Fruit fly (Drosophila melanogaster) whole organism, embryonic: ENCODE results near the gene Trf4-1.
A peak's percentile ranks its signal among the peaks of the same experiment; 100 is the strongest.

Experiments
- CG10462 ChIP-seq: fragments of 200-800 bp; sonication (Bioruptor generic); optimal IDR thresholded peaks from 2 replicates; lab custom pipeline; 2016; ENCODE audit warnings: missing biosample characterization, missing genetic modification characterization
- CG10543 ChIP-seq: fragments of 200-800 bp; sonication (Bioruptor generic); optimal IDR thresholded peaks from 3 replicates; lab custom pipeline; 2017; ENCODE audit warnings: missing biosample characterization, mild to moderate bottlenecking, missing genetic modification characterization, moderate library complexity
- CG12942 ChIP-seq: fragments of 200-800 bp; sonication (Bioruptor generic); optimal IDR thresholded peaks from 3 replicates; lab custom pipeline; 2016; ENCODE audit warnings: missing biosample characterization, missing genetic modification characterization
- CG14441 ChIP-seq: fragments of 200-800 bp; sonication (Bioruptor generic); IDR thresholded peaks from 2 replicates; pipeline ENCODE4 v1.3.6; 2022; ENCODE audit warnings: missing biosample characterization, missing genetic modification characterization
- CG14710 ChIP-seq: fragments of 200-800 bp; sonication (Bioruptor generic); optimal IDR thresholded peaks from 3 replicates; lab custom pipeline; 2019; ENCODE audit warnings: missing biosample characterization, mild to moderate bottlenecking, missing genetic modification characterization, moderate library complexity
- CG18476 ChIP-seq: fragments of 200-800 bp; sonication (Bioruptor generic); optimal IDR thresholded peaks from 2 replicates; lab custom pipeline; 2016; ENCODE audit warnings: missing biosample characterization, mild to moderate bottlenecking, missing genetic modification characterization
- CG31224 ChIP-seq: fragments of 200-800 bp; sonication (Bioruptor generic); IDR thresholded peaks from 2 replicates; pipeline ENCODE4 v1.3.6; 2022; ENCODE audit warnings: missing biosample characterization, missing genetic modification characterization
- CG3163 ChIP-seq: fragments of 200-800 bp; sonication (Bioruptor generic); optimal IDR thresholded peaks from 3 replicates; lab custom pipeline; 2016; ENCODE audit warnings: missing biosample characterization, missing genetic modification characterization
- CG34422 ChIP-seq: fragments of 200-800 bp; sonication (Bioruptor generic); IDR thresholded peaks from 3 replicates; pipeline ENCODE4 v1.3.6; 2022; ENCODE audit warnings: missing biosample characterization, missing genetic modification characterization
- CG3847 ChIP-seq: fragments of 200-800 bp; sonication (Bioruptor generic); IDR thresholded peaks from 2 replicates; pipeline ENCODE4 v1.3.6; 2022; ENCODE audit warnings: missing biosample characterization, missing genetic modification characterization
- CG4820 ChIP-seq: fragments of 200-800 bp; sonication (Bioruptor generic); optimal IDR thresholded peaks from 3 replicates; lab custom pipeline; 2016; ENCODE audit warnings: missing biosample characterization, missing genetic modification characterization
- CG6254 ChIP-seq: fragments of 200-800 bp; sonication (Bioruptor generic); optimal IDR thresholded peaks from 3 replicates; lab custom pipeline; 2017; ENCODE audit warnings: mild to moderate bottlenecking, missing biosample characterization, missing genetic modification reagents, missing genetic modification characterization
- CG6689 ChIP-seq: fragments of 200-800 bp; sonication (Bioruptor generic); IDR thresholded peaks from 2 replicates; pipeline ENCODE4 v1.3.6; 2022; ENCODE audit warnings: missing biosample characterization, missing genetic modification characterization
- CG7987 ChIP-seq: fragments of 200-800 bp; sonication (Bioruptor generic); optimal IDR thresholded peaks from 2 replicates; lab custom pipeline; 2018; ENCODE audit warnings: missing biosample characterization, mild to moderate bottlenecking, missing genetic modification characterization, moderate library complexity
- CG8924 ChIP-seq: fragments of 200-800 bp; optimal IDR thresholded peaks from 3 replicates; lab custom pipeline; 2019; ENCODE audit warnings: missing biosample characterization, mild to moderate bottlenecking, missing genetic modification characterization, moderate library complexity
- CG9437 ChIP-seq: fragments of 200-800 bp; sonication (Bioruptor generic); optimal IDR thresholded peaks from 2 replicates; lab custom pipeline; 2018; ENCODE audit warnings: missing biosample characterization, mild to moderate bottlenecking, missing genetic modification characterization
- CHES-1-like ChIP-seq: fragments of 200-800 bp; sonication (Bioruptor generic); optimal IDR thresholded peaks from 2 replicates; lab custom pipeline; 2016; ENCODE audit warnings: missing biosample characterization, missing genetic modification characterization
- D ChIP-seq, 2 experiments: fragments of 200-800 bp in 1 of 2; fragments of >200 bp in 1 of 2; sonication (Bioruptor generic) in 1 of 2; optimal IDR thresholded peaks; 2 replicates in 1 of 2; 3 replicates in 1 of 2; lab custom pipeline; 2017; ENCODE audit warnings: mild to moderate bottlenecking in 1 of 2, missing biosample characterization in 1 of 2, missing genetic modification characterization in 1 of 2, missing genetic modification reagents in 1 of 2
- Dip3 ChIP-seq: fragments of 200-800 bp; sonication (Bioruptor generic); optimal IDR thresholded peaks from 3 replicates; lab custom pipeline; 2016; ENCODE audit warnings: missing biosample characterization, missing genetic modification characterization
- Eip74EF ChIP-seq, 2 experiments: fragments of 200-800 bp in 1 of 2; fragments of >200 bp in 1 of 2; sonication (Bioruptor generic) in 1 of 2; optimal IDR thresholded peaks; 2 replicates each; lab custom pipeline; 2017 to 2019; ENCODE audit warnings: missing biosample characterization in 2 of 2, missing genetic modification characterization in 2 of 2, mild to moderate bottlenecking in 1 of 2, moderate library complexity in 1 of 2
- Ets65A ChIP-seq: fragments of 200-800 bp; sonication (Bioruptor generic); peaks from one replicate; lab custom pipeline; 2016; ENCODE audit warnings: missing biosample characterization, missing genetic modification characterization
- HLH4C ChIP-seq: fragments of 200-800 bp; sonication (Bioruptor generic); IDR thresholded peaks from 3 replicates; pipeline ENCODE4 v1.3.6; 2022; ENCODE audit warnings: missing biosample characterization, missing genetic modification characterization; ENCODE audit not compliant: partially characterized antibody
- HLH54F ChIP-seq: fragments of 200-800 bp; sonication (Bioruptor generic); optimal IDR thresholded peaks from 3 replicates; lab custom pipeline; 2016; ENCODE audit warnings: missing biosample characterization, missing genetic modification characterization
- Hand ChIP-seq: fragments of 200-800 bp; sonication (Bioruptor generic); optimal IDR thresholded peaks from 2 replicates; lab custom pipeline; 2017; ENCODE audit warnings: mild to moderate bottlenecking, missing biosample characterization, missing genetic modification reagents, missing genetic modification characterization
- HmgZ ChIP-seq: fragments of 200-800 bp; sonication (Bioruptor generic); optimal IDR thresholded peaks from 2 replicates; lab custom pipeline; 2018; ENCODE audit warnings: missing biosample characterization, mild to moderate bottlenecking, missing genetic modification characterization
- MESR4 ChIP-seq: fragments of 200-800 bp; sonication (Bioruptor generic); optimal IDR thresholded peaks from 2 replicates; lab custom pipeline; 2018; ENCODE audit warnings: missing biosample characterization, mild to moderate bottlenecking, missing genetic modification characterization, moderate library complexity
- Meics ChIP-seq: fragments of 200-800 bp; sonication (Bioruptor generic); optimal IDR thresholded peaks from 2 replicates; lab custom pipeline; 2017; ENCODE audit warnings: missing biosample characterization, mild to moderate bottlenecking, missing genetic modification characterization
- Pdp1 ChIP-seq, 2 experiments: fragments of 200-800 bp; sonication (Bioruptor generic); optimal IDR thresholded peaks; 3 replicates each; lab custom pipeline; 2016; ENCODE audit warnings: missing biosample characterization in 2 of 2, missing genetic modification characterization in 2 of 2, mild to moderate bottlenecking in 1 of 2, moderate library complexity in 1 of 2
- Sry-δ ChIP-seq: fragments of 200-800 bp; sonication (Bioruptor generic); optimal IDR thresholded peaks from 2 replicates; lab custom pipeline; 2016; ENCODE audit warnings: missing biosample characterization, missing genetic modification characterization
- YL-1 ChIP-seq: fragments of 200-800 bp; sonication (Bioruptor generic); optimal IDR thresholded peaks from 3 replicates; lab custom pipeline; 2017; ENCODE audit warnings: missing biosample characterization, mild to moderate bottlenecking, missing genetic modification characterization
- chinmo ChIP-seq: fragments of 200-800 bp; sonication (Bioruptor generic); IDR thresholded peaks from 4 replicates; pipeline ENCODE4 v1.3.6; 2022; ENCODE audit warnings: missing biosample characterization, missing genetic modification characterization; ENCODE audit not compliant: partially characterized antibody
- esg ChIP-seq: fragments of 200-800 bp; sonication (Bioruptor generic); conservative IDR thresholded peaks from 2 replicates; pipeline ENCODE4 v1.3.6; 2022; ENCODE audit warnings: missing biosample characterization, missing genetic modification characterization
- inv ChIP-seq: fragments of 200-800 bp; sonication (Bioruptor generic); IDR thresholded peaks from 2 replicates; pipeline ENCODE4 v1.3.6; 2022; ENCODE audit warnings: missing biosample characterization, missing genetic modification characterization; ENCODE audit not compliant: partially characterized antibody
- lov ChIP-seq, 2 experiments: fragments of 200-800 bp in 1 of 2; fragments of >200 bp in 1 of 2; sonication (Bioruptor generic) in 1 of 2; IDR thresholded peaks in 1 of 2; optimal IDR thresholded peaks in 1 of 2; 2 replicates in 1 of 2; 3 replicates in 1 of 2; pipeline versions ENCODE4 v1.3.6 to Lab custom; 2017 to 2022; ENCODE audit warnings: missing biosample characterization in 1 of 2, missing genetic modification characterization in 1 of 2
- mirr ChIP-seq: fragments of 200-800 bp; sonication (Bioruptor generic); optimal IDR thresholded peaks from 3 replicates; lab custom pipeline; 2018; ENCODE audit warnings: missing biosample characterization, mild to moderate bottlenecking, missing genetic modification characterization
- nau ChIP-seq: fragments of 200-800 bp; sonication (Bioruptor generic); optimal IDR thresholded peaks from 3 replicates; lab custom pipeline; 2017; ENCODE audit warnings: missing biosample characterization, mild to moderate bottlenecking, missing genetic modification characterization, missing genetic modification reagents
- odd ChIP-seq: fragments of 200-800 bp; sonication (Bioruptor generic); optimal IDR thresholded peaks from 2 replicates; lab custom pipeline; 2017; ENCODE audit warnings: missing biosample characterization, mild to moderate bottlenecking, missing genetic modification characterization
- sens-2 ChIP-seq: fragments of 200-800 bp; sonication (Bioruptor generic); IDR thresholded peaks from 2 replicates; pipeline ENCODE4 v1.3.6; 2022; ENCODE audit warnings: missing biosample characterization, missing genetic modification characterization
- seq ChIP-seq: fragments of 200-800 bp; sonication (Bioruptor generic); IDR thresholded peaks from 2 replicates; pipeline ENCODE4 v1.3.6; 2022; ENCODE audit warnings: missing biosample characterization, missing genetic modification characterization
- sisA ChIP-seq: fragments of 200-800 bp; sonication (Bioruptor generic); IDR thresholded peaks from 2 replicates; pipeline ENCODE4 v1.3.6; 2022; ENCODE audit warnings: missing biosample characterization, missing genetic modification characterization
- sr ChIP-seq: fragments of 200-800 bp; sonication (Bioruptor generic); IDR thresholded peaks from 3 replicates; pipeline ENCODE4 v1.3.6; 2022; ENCODE audit warnings: missing biosample characterization, missing genetic modification characterization
- tgo ChIP-seq: fragments of 200-800 bp; sonication (Bioruptor generic); IDR thresholded peaks from 3 replicates; pipeline ENCODE4 v1.3.6; 2022; ENCODE audit warnings: missing biosample characterization, missing genetic modification characterization
- trem ChIP-seq: fragments of 200-800 bp; optimal IDR thresholded peaks from 3 replicates; lab custom pipeline; 2019; ENCODE audit warnings: missing biosample characterization, mild to moderate bottlenecking, missing genetic modification characterization, moderate library complexity
- tup ChIP-seq: fragments of 200-800 bp; sonication (Bioruptor generic); optimal IDR thresholded peaks from 2 replicates; lab custom pipeline; 2016; ENCODE audit warnings: missing biosample characterization, mild to moderate bottlenecking, missing genetic modification characterization, moderate library complexity
- unc-4 ChIP-seq: fragments of 200-800 bp; sonication (Bioruptor generic); IDR thresholded peaks from 2 replicates; pipeline ENCODE4 v1.3.6; 2022; ENCODE audit warnings: missing biosample characterization, missing genetic modification characterization; ENCODE audit not compliant: partially characterized antibody

Trf4-1 gene

dm6 chrX:8561404-8562397, 1.6 kb downstream of the Trf4-1 start (continued):
- TF ChIP-seq YL-1 (GFP tag; lab: Kevin White, UChicago) (peak; percentile 47), mirr (GFP tag; lab: Kevin White, UChicago) (peak; percentile 50), seq (GFP tag; lab: Robert Waterston, UW) (0 out of 2 replicates have a peak, but pooled peaks have one; percentile 29), CG10462 (no peak), tgo (0 out of 3 replicates have a peak, but pooled peaks have one; percentile 16), esg (GFP tag; lab: Robert Waterston, UW) (no peak), odd (GFP tag; lab: Kevin White, UChicago) (peak; percentile 20), CG3847 (GFP tag; lab: Robert Waterston, UW) (0 out of 2 replicates have a peak, but pooled peaks have one; percentile 16), CG12942 (GFP tag; lab: Kevin White, UChicago) (peak; percentile 7), CG14441 (GFP tag; lab: Robert Waterston, UW) (no peak), CG3163 (GFP tag; lab: Kevin White, UChicago) (peak; percentile 24), Meics (peak; percentile 39), Sry-δ (GFP tag; lab: Kevin White, UChicago) (peak; percentile 58), tup (GFP tag; lab: Kevin White, UChicago) (no peak), trem (peak; percentile 13), inv (peak; percentile 30; the same call in 1 of the 2 replicates), CG8924 (peak; percentile 8), HmgZ (tag; lab: Kevin White, UChicago) (peak; percentile 12), CG9437 (peak; percentile 22), CHES-1-like (peak; percentile 16), Hand (GFP tag; lab: Kevin White, UChicago) (no peak), CG34422 (GFP tag; lab: Robert Waterston, UW) (peak; percentile 66; the same call in 1 of the 3 replicates), sisA (GFP tag; lab: Robert Waterston, UW) (no peak), Dip3 (GFP tag; lab: Kevin White, UChicago) (peak; percentile 13), CG6254 (GFP tag; lab: Kevin White, UChicago) (no peak), chinmo (GFP tag; lab: Robert Waterston, UW) (peak; percentile 68; the same call in 2 of the 4 replicates), MESR4 (peak; percentile 12), CG4820 (peak; percentile 41), CG14710 (peak; percentile 26), CG10543 (GFP tag; lab: Kevin White, UChicago) (peak; percentile 62), Ets65A (peak; percentile 21), CG31224 (GFP tag; lab: Robert Waterston, UW) (no peak), HLH4C (GFP tag; lab: Robert Waterston, UW) (peak; percentile 63; the same call in 1 of the 3 replicates), Pdp1 (GFP tag; optimal IDR thresholded peaks at IDR 0.05; lab: Kevin White, UChicago) (peak; percentile 14 to 83), CG6689 (peak; percentile 38; the same call in 1 of the 2 replicates), D (optimal IDR thresholded peaks at IDR 0.05; lab: Kevin White, UChicago) (no peak), D (GFP tag; optimal IDR thresholded peaks at IDR 0.05; lab: Kevin White, UChicago) (peak; percentile 59), CG7987 (GFP tag; lab: Kevin White, UChicago) (no peak), sr (GFP tag; lab: Robert Waterston, UW) (peak; percentile 54; the same call in 1 of the 3 replicates), Eip74EF (GFP tag; optimal IDR thresholded peaks at IDR 0.05; lab: Kevin White, UChicago) (no peak), sens-2 (no peak), nau (GFP tag; lab: Kevin White, UChicago) (no peak), lov (optimal IDR thresholded peaks at IDR 0.05; lab: Kevin White, UChicago) (no peak), lov (GFP tag; IDR thresholded peaks at IDR 0.05; lab: Robert Waterston, UW) (0 out of 3 replicates have a peak, but pooled peaks have one; percentile 45), CG18476 (GFP tag; lab: Kevin White, UChicago) (peak; percentile 8), unc-4 (GFP tag; lab: Robert Waterston, UW) (peak; percentile 31; the same call in 1 of the 2 replicates), HLH54F (GFP tag; lab: Kevin White, UChicago) (peak; percentile 28)
